Worm (Caenorhabditis elegans) whole organism, L3 larva: ENCODE measurements around the gene T07D3.9.

Experiments
- ceh-82 ChIP-seq: fragments of 150-350 bp; optimal IDR thresholded peaks from 2 replicates; lab custom pipeline; 2014; ENCODE audit warnings: missing biosample characterization, missing genetic modification characterization
- fkh-10 ChIP-seq: sonication (generic microtip); optimal IDR thresholded peaks from 2 replicates; lab custom pipeline; 2017; ENCODE audit warnings: missing biosample characterization, missing genetic modification reagents, missing genetic modification characterization
- nfya-1 ChIP-seq: sonication (generic microtip); optimal IDR thresholded peaks from 2 replicates; lab custom pipeline; 2017; ENCODE audit warnings: missing genetic modification characterization, mild to moderate bottlenecking, missing compliant biosample characterization, antibody characterized with exemption, moderate library complexity; ENCODE audit not compliant: insufficient read depth
- nhr-12 ChIP-seq: fragments of 150-350 bp; optimal IDR thresholded peaks from 2 replicates; lab custom pipeline; 2014; ENCODE audit warnings: missing biosample characterization, missing genetic modification characterization
- nhr-23 ChIP-seq: fragments of 150-350 bp; optimal IDR thresholded peaks from 2 replicates; lab custom pipeline; 2014; ENCODE audit warnings: missing biosample characterization, missing genetic modification reagents, missing genetic modification characterization
- nhr-237 ChIP-seq: fragments of 150-350 bp; optimal IDR thresholded peaks from 2 replicates; lab custom pipeline; 2014; ENCODE audit warnings: missing biosample characterization, missing genetic modification characterization
- nhr-25 ChIP-seq: sonication (generic microtip); optimal IDR thresholded peaks from 2 replicates; lab custom pipeline; 2017; ENCODE audit warnings: missing biosample characterization, missing genetic modification characterization
- nhr-77 ChIP-seq: fragments of 150-350 bp; optimal IDR thresholded peaks from 2 replicates; lab custom pipeline; 2014; ENCODE audit warnings: missing biosample characterization, missing genetic modification characterization
- pha-4 ChIP-seq: fragments of 150-350 bp; optimal IDR thresholded peaks from 2 replicates; lab custom pipeline; 2014; ENCODE audit warnings: missing biosample characterization, missing genetic modification reagents, missing genetic modification characterization
- sea-2 ChIP-seq: fragments of 150-350 bp; sonication (generic microtip); optimal IDR thresholded peaks from 4 replicates; lab custom pipeline; 2014; ENCODE audit warnings: missing biosample characterization, missing genetic modification reagents, missing genetic modification characterization
- unc-39 ChIP-seq: sonication (generic microtip); optimal IDR thresholded peaks from 4 replicates; lab custom pipeline; 2017; ENCODE audit warnings: missing biosample characterization, missing genetic modification characterization
- ztf-4 ChIP-seq: fragments of 150-350 bp; optimal IDR thresholded peaks from 2 replicates; lab custom pipeline; 2014; ENCODE audit warnings: missing biosample characterization, missing genetic modification characterization

ce11 chrII:848519-848918 is 52.2 kb downstream of the T07D3.9 start, which contains the start of the genes acdh-9 and F28A10.13:
- TF ChIP-seq nhr-25: peak; percentile 22
- peak; percentile 11 for TF ChIP-seq nhr-23 (tag; lab: Kevin White, UChicago)
- TF ChIP-seq nhr-237 (tag; lab: Kevin White, UChicago): no peak
- no peak for TF ChIP-seq nhr-12 (tag; lab: Kevin White, UChicago)
- no peak for TF ChIP-seq fkh-10 (GFP tag; lab: Kevin White, UChicago)
- no peak for TF ChIP-seq ceh-82
- TF ChIP-seq nfya-1 (tag; lab: Kevin White, UChicago): peak; percentile 65
- no peak for TF ChIP-seq nhr-77 (tag; lab: Kevin White, UChicago)
- TF ChIP-seq unc-39 (tag; lab: Kevin White, UChicago): no peak
- no peak for TF ChIP-seq pha-4 (tag; lab: Kevin White, UChicago)
- no peak for TF ChIP-seq sea-2 (GFP tag; lab: Kevin White, UChicago)
- no peak for TF ChIP-seq ztf-4 (tag; lab: Kevin White, UChicago)
